Worm (Caenorhabditis elegans): Measurements from ENCODE around the gene aat-8.

DNA sequence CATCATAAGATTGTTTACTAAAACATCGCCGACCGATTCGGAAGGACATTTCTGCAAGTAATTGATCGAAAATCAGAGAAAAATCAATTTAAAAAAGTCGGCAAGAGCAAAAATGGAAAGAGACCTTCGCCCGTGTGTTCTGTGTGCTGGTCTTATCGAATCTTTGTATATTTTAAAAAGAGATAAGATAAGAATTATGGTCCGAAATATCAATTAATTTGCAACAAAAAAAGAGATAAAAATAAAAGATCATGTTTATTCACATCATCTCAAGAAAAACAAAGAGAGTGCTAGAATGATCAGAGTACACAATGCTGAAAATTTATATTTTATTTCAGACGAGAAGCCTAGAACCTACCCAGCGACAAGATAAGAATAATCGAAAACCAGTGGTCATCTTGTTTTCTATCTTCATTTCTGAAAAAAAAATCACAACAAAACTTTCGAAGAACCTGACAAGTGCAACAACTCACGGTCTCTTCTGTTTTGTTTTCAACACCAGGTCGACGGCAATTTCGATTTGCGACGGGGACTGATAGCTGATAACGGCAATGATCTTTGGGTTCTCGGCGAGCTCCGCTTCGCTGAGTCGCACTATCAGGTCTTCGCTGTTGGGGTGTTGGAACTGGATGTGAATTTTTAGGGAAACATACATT lies 13.6 kb upstream of the aat-8 start, which contains the start of gene F37C4.6:
- TF ChIP-seq nhr-10 (tag; optimal IDR thresholded peaks at IDR 0.05) (no peak), nhr-25 (tag; optimal IDR thresholded peaks at IDR 0.05) (no peak), zag-1 (tag; optimal IDR thresholded peaks at IDR 0.05) (no peak), R02D3.7 (tag; optimal IDR thresholded peaks at IDR 0.05) (no peak), skn-1 (tag; optimal IDR thresholded peaks at IDR 0.05) (no peak), mab-5 (tag; optimal IDR thresholded peaks at IDR 0.05) (no peak), nhr-77 (tag; optimal IDR thresholded peaks at IDR 0.05) (no peak), lsy-2 (tag; optimal IDR thresholded peaks at IDR 0.05) (no peak), fos-1 (tag; optimal IDR thresholded peaks at IDR 0.05) (peak; percentile 27), nhr-23 (tag; optimal IDR thresholded peaks at IDR 0.05) (no peak)
